Worm (Caenorhabditis elegans) whole organism, young adult: ENCODE results near the gene szy-4.
A peak's percentile ranks its signal among the peaks of the same experiment; 100 is the strongest.

Source experiments
- B0019.2 ChIP-seq: fragments of 200-800 bp; sonication (Bioruptor generic); conservative IDR thresholded peaks from 2 replicates; pipeline ENCODE4 v1.3.6; 2022; ENCODE audit warnings: missing genetic modification reagents, missing genetic modification characterization, missing compliant biosample characterization
- B0261.1 ChIP-seq: sonication (generic microtip); optimal IDR thresholded peaks from 2 replicates; lab custom pipeline; 2016; ENCODE audit warnings: mild to moderate bottlenecking, missing genetic modification characterization, moderate library complexity, missing compliant biosample characterization
- B0336.3 ChIP-seq: fragments of 200-800 bp; sonication (Bioruptor generic); IDR thresholded peaks from 2 replicates; pipeline ENCODE4 v1.3.6; 2022; ENCODE audit warnings: missing genetic modification characterization, missing compliant biosample characterization
- C06A6.2 ChIP-seq: fragments of 200-800 bp; sonication (Bioruptor generic); conservative IDR thresholded peaks from 2 replicates; pipeline ENCODE4 v1.3.6; 2022; ENCODE audit warnings: missing genetic modification characterization, missing compliant biosample characterization
- F10E7.11 ChIP-seq: sonication (generic microtip); optimal IDR thresholded peaks from 2 replicates; lab custom pipeline; 2017; ENCODE audit warnings: mild to moderate bottlenecking, missing genetic modification characterization, moderate library complexity, missing compliant biosample characterization
- F23B12.7 ChIP-seq: sonication (generic microtip); optimal IDR thresholded peaks from 2 replicates; lab custom pipeline; 2017; ENCODE audit warnings: missing genetic modification characterization, mild to moderate bottlenecking, missing compliant biosample characterization, antibody characterized with exemption, moderate library complexity; ENCODE audit not compliant: insufficient read depth
- K12H6.12 ChIP-seq: fragments of 200-800 bp; sonication (Bioruptor generic); optimal IDR thresholded peaks from 2 replicates; lab custom pipeline; 2018; ENCODE audit warnings: mild to moderate bottlenecking, missing genetic modification characterization, missing compliant biosample characterization
- Y53F4B.3 ChIP-seq: fragments of 200-800 bp; sonication (Bioruptor generic); IDR thresholded peaks from 2 replicates; pipeline ENCODE4 v1.3.6; 2022; ENCODE audit warnings: missing genetic modification reagents, missing genetic modification characterization, missing compliant biosample characterization
- Y53G8AR.9 ChIP-seq: fragments of 200-800 bp; sonication (Bioruptor generic); conservative IDR thresholded peaks from 2 replicates; pipeline ENCODE4 v1.3.6; 2022; ENCODE audit warnings: missing genetic modification reagents, missing genetic modification characterization, missing compliant biosample characterization
- Y56A3A.18 ChIP-seq: fragments of 200-800 bp; sonication (Bioruptor generic); IDR thresholded peaks from 2 replicates; pipeline ENCODE4 v1.3.6; 2022; ENCODE audit warnings: missing genetic modification reagents, missing genetic modification characterization, missing compliant biosample characterization
- Y95B8A.8 ChIP-seq: fragments of 200-800 bp; sonication (Bioruptor generic); IDR thresholded peaks from 2 replicates; pipeline ENCODE4 v1.3.6; 2022; ENCODE audit warnings: missing genetic modification reagents, missing genetic modification characterization, missing compliant biosample characterization
- aptf-2 ChIP-seq: fragments of 200-800 bp; sonication (Bioruptor generic); conservative IDR thresholded peaks from 2 replicates; pipeline ENCODE4 v1.3.6; 2022; ENCODE audit warnings: missing genetic modification reagents, missing genetic modification characterization, missing compliant biosample characterization
- attf-3 ChIP-seq: fragments of 200-800 bp; sonication (Bioruptor generic); conservative IDR thresholded peaks from 2 replicates; pipeline ENCODE4 v1.3.6; 2022; ENCODE audit warnings: missing genetic modification reagents, missing genetic modification characterization, missing compliant biosample characterization
- attf-5 ChIP-seq: fragments of 200-800 bp; sonication (Bioruptor generic); optimal IDR thresholded peaks from 2 replicates; lab custom pipeline; 2018; ENCODE audit warnings: mild to moderate bottlenecking, missing genetic modification characterization, missing compliant biosample characterization
- bed-1 ChIP-seq: fragments of 200-800 bp; sonication (Bioruptor generic); IDR thresholded peaks from 2 replicates; pipeline ENCODE4 v1.3.6; 2022; ENCODE audit warnings: missing genetic modification reagents, missing genetic modification characterization, missing compliant biosample characterization
- bed-2 ChIP-seq: fragments of 200-800 bp; sonication (Bioruptor generic); IDR thresholded peaks from 2 replicates; pipeline ENCODE4 v1.3.6; 2022; ENCODE audit warnings: missing genetic modification reagents, missing genetic modification characterization, missing compliant biosample characterization
- ccch-3 ChIP-seq: fragments of 200-800 bp; sonication (Bioruptor generic); optimal IDR thresholded peaks from 2 replicates; lab custom pipeline; 2018; ENCODE audit warnings: mild to moderate bottlenecking, missing genetic modification characterization, missing compliant biosample characterization
- cebp-1 ChIP-seq, 2 experiments: fragments of 200-800 bp in 1 of 2; sonication (Bioruptor generic) in 1 of 2; sonication (generic microtip) in 1 of 2; IDR thresholded peaks in 1 of 2; optimal IDR thresholded peaks in 1 of 2; 2 replicates each; pipeline versions ENCODE4 v1.3.6 to Lab custom; 2017 to 2022; ENCODE audit warnings: missing compliant biosample characterization in 2 of 2, missing genetic modification characterization in 2 of 2, mild to moderate bottlenecking in 1 of 2, missing genetic modification reagents in 1 of 2, moderate library complexity in 1 of 2
- cebp-2 ChIP-seq: fragments of 200-800 bp; sonication (Bioruptor generic); IDR thresholded peaks from 2 replicates; pipeline ENCODE4 v1.3.6; 2022; ENCODE audit warnings: missing genetic modification characterization, missing compliant biosample characterization
- ceh-79 ChIP-seq: sonication (generic microtip); optimal IDR thresholded peaks from 2 replicates; lab custom pipeline; 2017; ENCODE audit warnings: mild to moderate bottlenecking, missing genetic modification characterization, missing compliant biosample characterization
- die-1 ChIP-seq: sonication (generic microtip); optimal IDR thresholded peaks from 2 replicates; lab custom pipeline; 2016; ENCODE audit warnings: missing genotype, mild to moderate bottlenecking, missing genetic modification characterization, missing compliant biosample characterization
- dox-1 ChIP-seq: fragments of 200-800 bp; sonication (Bioruptor generic); IDR thresholded peaks from 2 replicates; pipeline ENCODE4 v1.3.6; 2022; ENCODE audit warnings: missing genetic modification reagents, missing genetic modification characterization, missing compliant biosample characterization
- dpff-1 ChIP-seq: sonication (generic microtip); optimal IDR thresholded peaks from 2 replicates; lab custom pipeline; 2017; ENCODE audit warnings: mild to moderate bottlenecking, missing genetic modification characterization, missing compliant biosample characterization
- egl-44 ChIP-seq: fragments of 200-800 bp; sonication (Bioruptor generic); IDR thresholded peaks from 2 replicates; pipeline ENCODE4 v1.3.6; 2022; ENCODE audit warnings: missing genetic modification reagents, missing genetic modification characterization, missing compliant biosample characterization
- ekl-4 ChIP-seq: fragments of 200-800 bp; sonication (Bioruptor generic); IDR thresholded peaks from 2 replicates; pipeline ENCODE4 v1.3.6; 2022; ENCODE audit warnings: missing genetic modification reagents, missing genetic modification characterization, missing compliant biosample characterization
- hlh-12 ChIP-seq: sonication (generic microtip); optimal IDR thresholded peaks from 2 replicates; lab custom pipeline; 2016; ENCODE audit warnings: missing genetic modification characterization, missing compliant biosample characterization
- hlh-26 ChIP-seq: fragments of 200-800 bp; sonication (Bioruptor generic); conservative IDR thresholded peaks from 2 replicates; pipeline ENCODE4 v1.3.6; 2022; ENCODE audit warnings: missing genetic modification reagents, missing genetic modification characterization, missing compliant biosample characterization
- hmg-1.2 ChIP-seq: fragments of 200-800 bp; sonication (Bioruptor generic); IDR thresholded peaks from 2 replicates; pipeline ENCODE4 v1.3.6; 2022; ENCODE audit warnings: missing genetic modification reagents, missing genetic modification characterization, missing compliant biosample characterization
- hrde-1 ChIP-seq: sonication (generic microtip); optimal IDR thresholded peaks from 2 replicates; lab custom pipeline; 2016; ENCODE audit warnings: missing genetic modification characterization, mild to moderate bottlenecking, missing compliant biosample characterization, moderate library complexity, missing genotype, missing genetic modification reagents, borderline replicate concordance
- let-526 ChIP-seq: fragments of 200-800 bp; sonication (Bioruptor generic); IDR thresholded peaks from 2 replicates; pipeline ENCODE4 v1.3.6; 2022; ENCODE audit warnings: missing genetic modification reagents, missing genetic modification characterization, missing compliant biosample characterization
- lin-26 ChIP-seq: fragments of 200-800 bp; sonication (Bioruptor generic); IDR thresholded peaks from 2 replicates; pipeline ENCODE4 v1.3.6; 2022; ENCODE audit warnings: missing genetic modification reagents, missing genetic modification characterization, missing compliant biosample characterization
- lin-40 ChIP-seq: sonication (generic microtip); optimal IDR thresholded peaks from 2 replicates; lab custom pipeline; 2016; ENCODE audit warnings: missing genetic modification characterization, mild to moderate bottlenecking, missing compliant biosample characterization, missing genotype, missing genetic modification reagents
- lsl-1 ChIP-seq: fragments of 200-800 bp; sonication (Bioruptor generic); optimal IDR thresholded peaks from 2 replicates; lab custom pipeline; 2018; ENCODE audit warnings: mild to moderate bottlenecking, missing genetic modification characterization, moderate library complexity, missing compliant biosample characterization
- madf-6 ChIP-seq: fragments of 200-800 bp; sonication (Bioruptor generic); IDR thresholded peaks from 2 replicates; pipeline ENCODE4 v1.3.6; 2022; ENCODE audit warnings: missing genetic modification reagents, missing genetic modification characterization, missing compliant biosample characterization
- nfya-1 ChIP-seq: sonication (generic microtip); optimal IDR thresholded peaks from 2 replicates; lab custom pipeline; 2017; ENCODE audit warnings: antibody characterized with exemption, missing compliant biosample characterization, missing genetic modification characterization, borderline replicate concordance; ENCODE audit not compliant: insufficient read depth
- nhr-179 ChIP-seq: sonication (generic microtip); optimal IDR thresholded peaks from 2 replicates; lab custom pipeline; 2016; ENCODE audit warnings: mild to moderate bottlenecking, missing genetic modification characterization, missing compliant biosample characterization
- pha-4 ChIP-seq: fragments of 150-350 bp; sonication (generic microtip); optimal IDR thresholded peaks from 2 replicates; lab custom pipeline; 2014; ENCODE audit warnings: missing biosample characterization, missing genetic modification reagents, missing genetic modification characterization
- repo-1 ChIP-seq: sonication (generic microtip); optimal IDR thresholded peaks from 2 replicates; lab custom pipeline; 2017; ENCODE audit warnings: mild to moderate bottlenecking, missing genetic modification characterization, missing compliant biosample characterization
- snpc-3.4 ChIP-seq: sonication (generic microtip); optimal IDR thresholded peaks from 2 replicates; lab custom pipeline; 2017; ENCODE audit warnings: missing genetic modification characterization, mild to moderate bottlenecking, missing compliant biosample characterization, antibody characterized with exemption, moderate library complexity, missing genotype, missing genetic modification reagents
- sptf-2 ChIP-seq: fragments of 200-800 bp; sonication (Bioruptor generic); optimal IDR thresholded peaks from 2 replicates; lab custom pipeline; 2018; ENCODE audit warnings: mild to moderate bottlenecking, missing genetic modification characterization, missing compliant biosample characterization
- tlf-1 ChIP-seq: fragments of 200-800 bp; sonication (Bioruptor generic); optimal IDR thresholded peaks from 2 replicates; lab custom pipeline; 2018; ENCODE audit warnings: mild to moderate bottlenecking, missing genetic modification characterization, missing compliant biosample characterization
- xnd-1 ChIP-seq: sonication (generic microtip); optimal IDR thresholded peaks from 2 replicates; lab custom pipeline; 2016; ENCODE audit warnings: missing genotype, missing genetic modification reagents, missing genetic modification characterization, missing compliant biosample characterization
- ztf-22 ChIP-seq: fragments of 200-800 bp; sonication (Bioruptor generic); optimal IDR thresholded peaks from 2 replicates; lab custom pipeline; 2018; ENCODE audit warnings: mild to moderate bottlenecking, missing genetic modification characterization, moderate library complexity, missing compliant biosample characterization
- ztf-25 ChIP-seq: fragments of 200-800 bp; sonication (Bioruptor generic); IDR thresholded peaks from 2 replicates; pipeline ENCODE4 v1.3.6; 2022; ENCODE audit warnings: missing genetic modification reagents, missing genetic modification characterization, missing compliant biosample characterization
- ztf-26 ChIP-seq: sonication (generic microtip); optimal IDR thresholded peaks from 2 replicates; lab custom pipeline; 2017; ENCODE audit warnings: missing genetic modification characterization, missing compliant biosample characterization

szy-4 gene

ce11 chrII:6235432-6236092 lies 37.1 kb downstream of the szy-4 start, which contains the start of gene T24H7.9 (continued):
- no peak for TF ChIP-seq snpc-3.4 (tag; lab: Kevin White, UChicago)
- TF ChIP-seq Y56A3A.18 (GFP tag; lab: Robert Waterston, UW): no peak
- TF ChIP-seq C06A6.2 (GFP tag; lab: Robert Waterston, UW): no peak
- peak; percentile 32 for TF ChIP-seq F23B12.7 (tag; lab: Kevin White, UChicago)
- TF ChIP-seq dox-1: no peak
- TF ChIP-seq cebp-2 (GFP tag; lab: Robert Waterston, UW): no peak
- TF ChIP-seq hrde-1 (tag; lab: Kevin White, UChicago): no peak
- no peak for TF ChIP-seq ztf-26
- TF ChIP-seq Y53F4B.3 (GFP tag; lab: Robert Waterston, UW): no peak
- TF ChIP-seq nfya-1: no peak
- no peak for TF ChIP-seq F10E7.11 (tag; lab: Kevin White, UChicago)
- no peak for TF ChIP-seq ztf-22 (GFP tag; lab: Kevin White, UChicago)
- no peak for TF ChIP-seq K12H6.12 (tag; lab: Kevin White, UChicago)
- TF ChIP-seq die-1 (tag; lab: Kevin White, UChicago): no peak
- no peak for TF ChIP-seq let-526 (GFP tag; lab: Robert Waterston, UW)
- no peak for TF ChIP-seq ccch-3 (GFP tag; lab: Kevin White, UChicago)
- TF ChIP-seq lsl-1: peak; percentile 24
- TF ChIP-seq ztf-25 (GFP tag; lab: Robert Waterston, UW): no peak
- no peak for TF ChIP-seq B0261.1
- no peak for TF ChIP-seq ceh-79 (tag; lab: Kevin White, UChicago)
- TF ChIP-seq B0336.3 (GFP tag; lab: Robert Waterston, UW): 0 out of 2 replicates have a peak, but pooled peaks have one; percentile 29
- no peak for TF ChIP-seq egl-44
- no peak for TF ChIP-seq ekl-4 (GFP tag; lab: Robert Waterston, UW)
- TF ChIP-seq aptf-2 (GFP tag; lab: Robert Waterston, UW): no peak
- no peak for TF ChIP-seq bed-1 (GFP tag; lab: Robert Waterston, UW)
- TF ChIP-seq B0019.2 (GFP tag; lab: Robert Waterston, UW): no peak
- peak; percentile 89 for TF ChIP-seq madf-6 (GFP tag; lab: Robert Waterston, UW)
- no peak for TF ChIP-seq pha-4 (tag; lab: Kevin White, UChicago)
- no peak for TF ChIP-seq Y95B8A.8 (GFP tag; lab: Robert Waterston, UW)
- TF ChIP-seq repo-1: no peak

ce11 chrII:6236093-6236945 lies 37.8 kb downstream of the szy-4 start:
- TF ChIP-seq Y53G8AR.9 (no peak), cebp-1 (GFP tag; IDR thresholded peaks at IDR 0.05; lab: Robert Waterston, UW) (peak; percentile 71; the same call in 1 of the 2 replicates), cebp-1 (tag; optimal IDR thresholded peaks at IDR 0.05; lab: Kevin White, UChicago) (peak; percentile 72), lin-40 (tag; lab: Kevin White, UChicago) (no peak), bed-2 (GFP tag; lab: Robert Waterston, UW) (no peak), lin-26 (GFP tag; lab: Robert Waterston, UW) (no peak), attf-3 (GFP tag; lab: Robert Waterston, UW) (no peak), hmg-1.2 (peak; percentile 18; the same call in 1 of the 2 replicates), hlh-12 (tag; lab: Kevin White, UChicago) (no peak), nhr-179 (tag; lab: Kevin White, UChicago) (no peak), F23B12.7 (tag; lab: Kevin White, UChicago) (peak; percentile 14), ekl-4 (GFP tag; lab: Robert Waterston, UW) (no peak), sptf-2 (GFP tag; lab: Kevin White, UChicago) (no peak), dpff-1 (tag; lab: Kevin White, UChicago) (no peak), xnd-1 (no peak), lsl-1 (no peak), attf-5 (GFP tag; lab: Kevin White, UChicago) (peak; percentile 15), tlf-1 (GFP tag; lab: Kevin White, UChicago) (no peak), hlh-26 (GFP tag; lab: Robert Waterston, UW) (no peak)
